Worm (Caenorhabditis elegans): ENCODE results near the gene glb-27.
A peak's percentile ranks its signal among the peaks of the same experiment; 100 is the strongest.

glb-27 gene

ce11 chrII:8561227-8561626, 5.2 kb upstream of the glb-27 start, which contains the start of gene iff-2 (continued):
- TF ChIP-seq egl-18 (GFP tag; IDR thresholded peaks at IDR 0.05) (0 out of 2 replicates have a peak, but pooled peaks have one; percentile 58), nhr-27 (tag; optimal IDR thresholded peaks at IDR 0.05) (peak; percentile 62), Y79H2A.3 (GFP tag; conservative IDR thresholded peaks at IDR 0.05) (no peak), F23B12.7 (tag; optimal IDR thresholded peaks at IDR 0.05; ENCODE audit: insufficient read depth) (peak; percentile 95), xnd-1 (tag; optimal IDR thresholded peaks at IDR 0.05) (no peak), nfyb-1 (GFP tag; IDR thresholded peaks at IDR 0.05) (peak; percentile 97), repo-1 (tag; optimal IDR thresholded peaks at IDR 0.05) (peak; percentile 93), lag-1 (GFP tag; IDR thresholded peaks at IDR 0.05) (peak; percentile 29; the same call in 1 of the 2 replicates), Y67H2A.10 (GFP tag; conservative IDR thresholded peaks at IDR 0.05) (peak; percentile 94), unc-62 (GFP tag; optimal IDR thresholded peaks at IDR 0.05) (peak; percentile 87), lin-40 (tag; optimal IDR thresholded peaks at IDR 0.05) (peak; percentile 98), ztf-6 (GFP tag; IDR thresholded peaks at IDR 0.05) (peak; percentile 95), snpc-4 (GFP tag; optimal IDR thresholded peaks at IDR 0.05) (no peak), snpc-4 (tag; optimal IDR thresholded peaks at IDR 0.05) (peak in 3 of 4 experiments; percentile 84 to 89 (median 89)), F57C9.4 (tag; optimal IDR thresholded peaks at IDR 0.05) (no peak), mxl-1 (tag; optimal IDR thresholded peaks at IDR 0.05) (no peak), cebp-1 (GFP tag; IDR thresholded peaks at IDR 0.05) (peak; percentile 89), cebp-1 (tag; optimal IDR thresholded peaks at IDR 0.05) (peak; percentile 97), Y95B8A.8 (GFP tag; IDR thresholded peaks at IDR 0.05) (peak; percentile 92), sea-2 (GFP tag; IDR thresholded peaks at IDR 0.05) (no peak), tbp1 (GFP tag; optimal IDR thresholded peaks at IDR 0.05) (peak; percentile 78), C06A6.2 (GFP tag; conservative IDR thresholded peaks at IDR 0.05) (peak; percentile 95), bed-1 (GFP tag; IDR thresholded peaks at IDR 0.05) (no peak), tlf-1 (GFP tag; optimal IDR thresholded peaks at IDR 0.05) (peak; percentile 98), egl-44 (GFP tag; IDR thresholded peaks at IDR 0.05) (peak; percentile 94), T07F8.4 (tag; optimal IDR thresholded peaks at IDR 0.05) (peak; percentile 65), ztf-22 (GFP tag; optimal IDR thresholded peaks at IDR 0.05) (peak; percentile 95), nfya-1 (tag; optimal IDR thresholded peaks at IDR 0.05; ENCODE audit: borderline replicate concordance, insufficient read depth) (no peak), nhr-80 (tag; optimal IDR thresholded peaks at IDR 0.05) (peak; percentile 100), K11D2.4 (GFP tag; IDR thresholded peaks at IDR 0.05) (peak; percentile 97), B0019.2 (GFP tag; conservative IDR thresholded peaks at IDR 0.05) (no peak), him-1 (tag; optimal IDR thresholded peaks at IDR 0.05) (no peak), sptf-2 (GFP tag; optimal IDR thresholded peaks at IDR 0.05) (no peak), B0336.3 (GFP tag; IDR thresholded peaks at IDR 0.05) (peak; percentile 97), madf-10 (tag; optimal IDR thresholded peaks at IDR 0.05) (peak; percentile 95), sdz-38 (tag; optimal IDR thresholded peaks at IDR 0.05) (no peak), ZK185.1 (tag; optimal IDR thresholded peaks at IDR 0.05; ENCODE audit: poor library complexity, severe bottlenecking) (peak; percentile 95), akir-1 (GFP tag; optimal IDR thresholded peaks at IDR 0.05) (peak; percentile 36), aptf-2 (GFP tag; conservative IDR thresholded peaks at IDR 0.05) (peak; percentile 45; the same call in 1 of the 2 replicates), rec-8 (tag; optimal IDR thresholded peaks at IDR 0.05) (no peak), hrde-1 (tag; optimal IDR thresholded peaks at IDR 0.05; ENCODE audit: borderline replicate concordance) (no peak), F37B4.10 (GFP tag; IDR thresholded peaks at IDR 0.05) (0 out of 2 replicates have a peak, but pooled peaks have one; percentile 74), unc-130 (GFP tag; optimal IDR thresholded peaks at IDR 0.05) (no peak), fkh-3 (tag; optimal IDR thresholded peaks at IDR 0.05) (no peak), Y53G8AR.9 (GFP tag; conservative IDR thresholded peaks at IDR 0.05) (peak; percentile 98), let-526 (GFP tag; IDR thresholded peaks at IDR 0.05) (peak; percentile 96), Y56A3A.18 (GFP tag; IDR thresholded peaks at IDR 0.05) (peak; percentile 77; the same call in 1 of the 2 replicates), ceh-40 (GFP tag; IDR thresholded peaks at IDR 0.05) (0 out of 2 replicates have a peak, but pooled peaks have one; percentile 64)
